Worm (Caenorhabditis elegans): ENCODE results near the gene act-3.

The act-3 gene

DNA sequence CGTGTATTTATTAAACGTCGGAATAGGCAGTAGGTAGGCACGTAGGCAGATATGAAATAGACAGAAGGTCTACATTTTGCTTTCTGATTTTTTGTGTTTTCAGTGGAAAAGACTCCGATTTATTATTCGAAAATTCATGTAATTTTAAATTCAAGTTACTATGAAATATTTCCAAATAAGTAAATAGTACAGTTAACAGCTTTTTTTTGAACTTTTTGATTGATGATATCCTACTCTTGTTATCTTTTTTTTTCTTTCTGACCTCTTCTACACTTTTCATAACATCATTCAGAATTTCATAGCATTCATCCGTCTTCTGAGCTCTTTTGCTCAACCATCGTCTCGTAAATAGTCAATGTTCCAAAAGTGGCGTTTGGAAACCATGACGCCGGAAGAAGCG is 24.3 kb upstream of the act-3 start, which contains the start of gene cdkl-1:
cdkl-1 (plus strand) TSS at position 301 of the 400 bp plus-strand sequence.
- TF ChIP-seq sox-4 (tag; optimal IDR thresholded peaks at IDR 0.05) (no peak), pqm-1 (tag; optimal IDR thresholded peaks at IDR 0.05) (no peak), ref-2 (tag; optimal IDR thresholded peaks at IDR 0.05) (no peak), dmd-4 (tag; optimal IDR thresholded peaks at IDR 0.05; ENCODE audit: borderline replicate concordance) (no peak), C08G9.2 (tag; optimal IDR thresholded peaks at IDR 0.05) (no peak), rnt-1 (tag; optimal IDR thresholded peaks at IDR 0.05) (no peak), ceh-18 (tag; optimal IDR thresholded peaks at IDR 0.05) (no peak), fkh-10 (GFP tag; optimal IDR thresholded peaks at IDR 0.05) (no peak), pag-3 (tag; optimal IDR thresholded peaks at IDR 0.05; ENCODE audit: borderline replicate concordance) (no peak), K02D7.2 (tag; optimal IDR thresholded peaks at IDR 0.05) (no peak), hlh-6 (tag; optimal IDR thresholded peaks at IDR 0.05) (no peak), lim-6 (tag; optimal IDR thresholded peaks at IDR 0.05) (no peak), unc-3 (GFP tag; conservative IDR thresholded peaks at IDR 0.05) (no peak), unc-3 (tag; optimal IDR thresholded peaks at IDR 0.05) (no peak), pros-1 (tag; optimal IDR thresholded peaks at IDR 0.05) (no peak), ztf-16 (tag; optimal IDR thresholded peaks at IDR 0.05) (no peak), madf-2 (tag; optimal IDR thresholded peaks at IDR 0.05) (no peak), ceh-48 (tag; optimal IDR thresholded peaks at IDR 0.05) (no peak)

DNA sequence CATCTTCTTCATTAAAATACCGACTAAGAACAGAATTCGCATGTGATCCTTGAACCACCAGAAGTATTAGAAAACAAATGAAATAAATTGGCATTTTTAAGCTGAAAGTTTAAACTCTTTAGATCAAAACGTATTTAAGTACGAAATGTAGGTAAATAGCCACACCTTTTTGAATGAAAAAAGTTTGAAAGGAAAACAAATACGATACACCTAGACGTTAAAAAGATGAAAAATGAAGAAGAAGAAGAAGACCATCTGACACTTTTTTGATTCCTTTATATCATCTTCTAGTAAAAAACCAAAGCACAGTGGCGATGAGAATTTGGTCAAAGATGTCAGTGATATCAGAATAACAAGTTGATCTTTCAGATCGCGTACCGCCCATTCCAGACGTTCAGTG is 21.6 kb upstream of the act-3 start, which contains the start of gene Y42A5A.3:
Y42A5A.3 (minus strand) TSS at position 101 of the 400 bp plus-strand sequence.
- TF ChIP-seq C08G9.2 (tag; optimal IDR thresholded peaks at IDR 0.05) (no peak), ceh-6 (GFP tag; optimal IDR thresholded peaks at IDR 0.05) (no peak), hlh-8 (tag; optimal IDR thresholded peaks at IDR 0.05) (no peak), ztf-16 (tag; optimal IDR thresholded peaks at IDR 0.05) (no peak), pat-9 (tag; optimal IDR thresholded peaks at IDR 0.05) (no peak), nhr-232 (tag; optimal IDR thresholded peaks at IDR 0.05) (no peak), C38D4.7 (GFP tag; optimal IDR thresholded peaks at IDR 0.05) (no peak), pha-2 (tag; optimal IDR thresholded peaks at IDR 0.05) (no peak)

DNA sequence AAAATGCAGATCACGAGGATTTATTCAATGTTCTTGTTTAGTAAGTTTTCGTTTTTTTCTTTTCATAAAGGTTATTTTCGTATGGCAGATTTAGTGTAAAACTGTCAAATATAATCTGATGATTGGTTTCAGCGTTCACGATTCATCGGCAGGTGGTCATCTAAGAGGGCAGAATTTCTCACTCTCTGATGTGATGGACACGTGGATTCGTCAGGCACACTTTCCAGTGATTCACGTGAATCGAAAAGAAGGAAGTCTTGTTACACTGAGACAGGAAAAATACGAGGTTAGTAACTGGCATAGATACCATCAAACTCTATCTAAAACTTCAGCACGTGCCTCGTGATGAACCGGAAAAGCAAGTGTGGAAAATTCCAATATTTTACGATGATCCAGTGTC is 20.4 kb upstream of the act-3 start:
- no peak for TF ChIP-seq ceh-34 (tag; optimal IDR thresholded peaks at IDR 0.05)
- no peak for TF ChIP-seq nhr-11 (tag; optimal IDR thresholded peaks at IDR 0.05)
- no peak for TF ChIP-seq zip-5 (tag; optimal IDR thresholded peaks at IDR 0.05)
- TF ChIP-seq hlh-30 (tag; optimal IDR thresholded peaks at IDR 0.05; ENCODE audit: insufficient read depth), result no peak
- no peak for TF ChIP-seq ttx-3 (tag; optimal IDR thresholded peaks at IDR 0.05)

DNA sequence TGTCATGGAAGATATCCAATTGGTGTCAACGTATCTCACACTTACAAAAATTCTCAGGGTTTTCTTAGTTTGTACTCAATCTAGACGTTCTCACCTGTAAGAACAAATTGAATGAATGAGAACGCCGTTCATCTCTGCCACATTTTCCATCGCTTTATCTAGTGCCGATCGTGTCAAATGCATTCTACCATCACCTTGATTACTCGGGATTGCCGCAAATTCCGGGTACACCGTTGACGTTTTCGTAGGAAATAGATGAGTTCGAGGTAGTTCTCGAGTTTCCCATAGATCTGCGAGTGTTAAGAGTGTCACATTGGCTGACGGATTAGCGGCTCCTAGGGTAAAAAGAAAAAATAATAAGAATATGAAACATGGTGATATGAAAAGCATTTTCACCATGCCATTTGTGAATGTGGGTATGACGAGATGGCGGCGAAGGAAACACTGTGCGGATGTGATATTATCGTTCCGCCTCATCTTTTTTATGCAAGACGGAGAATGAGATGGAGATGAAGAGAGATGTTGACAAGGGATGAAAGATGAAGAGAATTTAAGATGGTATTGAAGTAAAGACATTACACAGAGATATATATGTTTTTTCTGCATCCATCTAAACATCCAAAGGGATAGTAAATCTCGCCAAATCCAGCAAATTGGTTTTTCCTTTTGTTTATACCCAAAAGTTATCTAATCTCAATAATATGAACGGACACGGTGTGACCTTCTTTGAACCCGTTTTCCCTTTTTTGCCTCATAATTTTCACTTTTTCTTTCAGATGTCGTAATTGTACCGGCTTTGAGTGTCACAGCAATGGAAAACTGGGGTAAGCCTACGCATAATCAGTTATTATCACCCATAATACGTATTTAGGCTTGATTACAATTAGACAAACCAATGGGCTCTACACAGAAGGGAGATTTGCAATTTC is 19.1 kb upstream of the act-3 start, which contains the start of gene lact-8:
lact-8 (minus strand) TSS at position 445 of the 929 bp plus-strand sequence.
- TF ChIP-seq rnt-1 (tag; optimal IDR thresholded peaks at IDR 0.05), result peak; percentile 69
- no peak for TF ChIP-seq hlh-6 (tag; optimal IDR thresholded peaks at IDR 0.05)
- no peak for TF ChIP-seq T23F11.4 (GFP tag; optimal IDR thresholded peaks at IDR 0.05)

DNA sequence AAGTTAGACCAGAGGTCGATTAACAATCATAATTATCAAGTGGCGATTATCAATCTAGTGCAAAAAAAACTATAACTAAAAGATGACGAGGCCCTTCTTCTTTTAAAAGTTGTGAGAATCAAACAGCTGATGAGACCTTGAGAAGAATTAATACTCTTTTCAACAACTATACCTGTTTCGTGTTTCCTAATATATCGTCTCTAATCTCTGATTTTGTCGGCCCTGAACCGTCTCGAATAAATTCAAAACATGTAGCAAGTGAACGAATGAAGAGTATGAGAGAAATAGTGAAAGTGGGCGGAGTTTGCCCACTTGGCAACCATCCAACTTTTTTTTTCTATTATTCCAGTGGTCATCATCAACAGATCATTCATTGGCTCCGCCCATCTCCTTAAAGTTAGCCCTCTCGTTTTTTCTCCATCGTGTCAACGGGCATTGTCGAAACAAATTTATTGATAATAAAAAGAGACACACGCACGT is 13.3 kb upstream of the act-3 start, which contains the start of gene Y42A5A.1:
Y42A5A.1 (plus strand) TSS at position 430 of the 480 bp plus-strand sequence.
- TF ChIP-seq gmeb-2 (tag; optimal IDR thresholded peaks at IDR 0.05) (no peak), eyg-1 (tag; optimal IDR thresholded peaks at IDR 0.05) (no peak), ceh-9 (tag; optimal IDR thresholded peaks at IDR 0.05) (no peak), odd-2 (tag; optimal IDR thresholded peaks at IDR 0.05) (no peak), pat-9 (tag; optimal IDR thresholded peaks at IDR 0.05) (no peak), ztf-16 (tag; optimal IDR thresholded peaks at IDR 0.05) (no peak), unc-86 (tag; optimal IDR thresholded peaks at IDR 0.05) (no peak), pros-1 (tag; optimal IDR thresholded peaks at IDR 0.05) (no peak), K02D7.2 (tag; optimal IDR thresholded peaks at IDR 0.05) (no peak), tbx-2 (tag; optimal IDR thresholded peaks at IDR 0.05) (no peak), ceh-18 (tag; optimal IDR thresholded peaks at IDR 0.05) (no peak), madf-2 (tag; optimal IDR thresholded peaks at IDR 0.05) (no peak), ceh-14 (tag; optimal IDR thresholded peaks at IDR 0.05) (no peak), pha-4 (tag; optimal IDR thresholded peaks at IDR 0.05) (no peak), unc-55 (GFP tag; optimal IDR thresholded peaks at IDR 0.05) (no peak), hlh-13 (GFP tag; optimal IDR thresholded peaks at IDR 0.05) (no peak), hlh-8 (tag; optimal IDR thresholded peaks at IDR 0.05) (no peak), K09A11.1 (tag; optimal IDR thresholded peaks at IDR 0.05; ENCODE audit: insufficient read depth) (no peak), ceh-22 (tag; optimal IDR thresholded peaks at IDR 0.05) (no peak), elt-4 (tag; optimal IDR thresholded peaks at IDR 0.05) (no peak)
